Worm (Caenorhabditis elegans): ENCODE results near the gene str-55.

- TF ChIP-seq nhr-237 (tag; optimal IDR thresholded peaks at IDR 0.05) (no peak), snpc-4 (tag; optimal IDR thresholded peaks at IDR 0.05) (no peak)
These were observed 21.8 kb downstream of the str-55 start, which contains the start of gene F13A7.11 for ce11 chrV:16395131-16395530.

All from whole organism, L4 larva.